Worm (Caenorhabditis elegans): ENCODE results near the gene srh-236.
"Not testable (repeated sequence)": the region's sequence is repeated elsewhere in the genome, so short reads cannot be mapped to it uniquely, and the experiment has no call there.

DNA sequence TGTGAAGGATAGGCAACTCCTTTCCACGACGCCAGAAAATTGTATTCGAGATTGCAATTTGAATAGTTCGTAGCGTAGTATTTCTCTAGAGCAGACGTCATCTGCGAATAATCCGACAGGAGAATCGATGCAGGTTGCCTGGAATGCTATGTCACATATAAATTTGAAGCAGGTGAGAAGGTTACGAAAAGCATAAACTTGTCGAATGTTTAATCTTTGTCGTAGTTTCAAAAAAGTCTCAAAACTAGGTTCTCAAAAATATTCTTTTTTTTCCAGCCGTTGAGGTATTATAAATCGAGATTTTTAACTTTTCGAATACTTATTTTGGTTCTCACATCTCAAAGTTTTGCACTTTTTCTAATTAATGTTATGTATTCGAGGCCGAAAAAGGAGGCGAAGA, 43.2 kb upstream of the srh-236 start, which contains the start of gene srh-116:
- not testable (repeated sequence) for TF ChIP-seq ref-1 (GFP tag; conservative IDR thresholded peaks at IDR 0.05); ztf-29 (GFP tag; IDR thresholded peaks at IDR 0.05); klf-2 (GFP tag; conservative IDR thresholded peaks at IDR 0.05)
